Worm (Caenorhabditis elegans) whole organism, mixed stage, embryonic: ENCODE measurements around the gene F26F4.8.

Experiments
- lin-13 ChIP-seq: fragments of 150-350 bp; optimal IDR thresholded peaks from 2 replicates; lab custom pipeline; 2014; ENCODE audit warnings: missing biosample characterization, missing genetic modification characterization
- nhr-237 ChIP-seq: fragments of 150-350 bp; optimal IDR thresholded peaks from 2 replicates; lab custom pipeline; 2014; ENCODE audit warnings: missing biosample characterization, missing genetic modification characterization
- pha-4 ChIP-seq: fragments of 150-350 bp; optimal IDR thresholded peaks from 2 replicates; lab custom pipeline; 2018; ENCODE audit warnings: missing biosample characterization, missing genetic modification reagents, missing genetic modification characterization
- unc-62 ChIP-seq: fragments of 150-350 bp; optimal IDR thresholded peaks from 2 replicates; lab custom pipeline; 2014; ENCODE audit warnings: missing biosample characterization, missing genetic modification reagents, missing genetic modification characterization

DNA sequence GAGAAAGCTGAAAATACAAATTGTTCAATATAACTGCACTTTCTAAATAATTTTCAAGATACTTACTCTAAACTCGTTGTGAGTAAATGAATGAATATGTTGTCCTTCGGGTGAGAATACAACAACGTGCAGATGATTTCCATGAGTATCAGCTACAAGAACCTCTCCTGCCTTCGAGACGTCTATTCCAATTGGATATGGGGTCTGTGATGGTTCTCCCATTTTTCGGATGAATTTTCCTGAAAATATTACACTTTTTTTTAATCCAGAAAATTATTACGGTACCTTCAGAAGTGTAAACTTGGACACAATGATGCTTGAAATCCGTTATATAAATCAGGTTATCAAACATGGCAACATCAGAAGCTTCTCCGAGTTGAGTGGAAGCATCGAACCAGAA, 10.0 kb downstream of the F26F4.8 start:
- no peak for TF ChIP-seq lin-13 (tag; lab: Kevin White, UChicago)
- TF ChIP-seq unc-62 (GFP tag; lab: Kevin White, UChicago), result no peak
- TF ChIP-seq nhr-237 (tag; lab: Kevin White, UChicago), result no peak
- no peak for TF ChIP-seq pha-4 (tag; lab: Kevin White, UChicago)
